Fruit fly (Drosophila melanogaster) whole organism, embryonic: Measurements from ENCODE around the gene Mrp5.

Source experiments
- B-H1 ChIP-seq: fragments of 200-800 bp; sonication (Bioruptor generic); IDR thresholded peaks from 3 replicates; pipeline ENCODE4 v1.3.6; 2022; ENCODE audit warnings: missing biosample characterization, missing genetic modification characterization
- Bgb ChIP-seq: fragments of 200-800 bp; sonication (Bioruptor generic); IDR thresholded peaks from 2 replicates; pipeline ENCODE4 v1.3.6; 2022; ENCODE audit warnings: missing biosample characterization, missing genetic modification characterization; ENCODE audit not compliant: partially characterized antibody
- Blimp-1 ChIP-seq: fragments of 200-800 bp; sonication (Bioruptor generic); optimal IDR thresholded peaks from 3 replicates; lab custom pipeline; 2018; ENCODE audit warnings: missing biosample characterization, missing genetic modification characterization, mild to moderate bottlenecking, moderate library complexity, missing genetic modification reagents
- BtbVII ChIP-seq: fragments of 200-800 bp; sonication (Bioruptor generic); optimal IDR thresholded peaks from 3 replicates; lab custom pipeline; 2017; ENCODE audit warnings: missing biosample characterization, mild to moderate bottlenecking, missing genetic modification characterization
- CG11398 ChIP-seq: fragments of 200-800 bp; sonication (Bioruptor generic); optimal IDR thresholded peaks from 2 replicates; lab custom pipeline; 2016; ENCODE audit warnings: missing biosample characterization, missing genetic modification characterization
- CG1233 ChIP-seq: fragments of 200-800 bp; sonication (Bioruptor generic); optimal IDR thresholded peaks from 4 replicates; lab custom pipeline; 2018; ENCODE audit warnings: missing biosample characterization, mild to moderate bottlenecking, missing genetic modification characterization
- CG13775 ChIP-seq: fragments of 200-800 bp; sonication (Bioruptor generic); optimal IDR thresholded peaks from 3 replicates; lab custom pipeline; 2017; ENCODE audit warnings: missing biosample characterization, mild to moderate bottlenecking, missing genetic modification characterization
- CG14050 ChIP-seq: fragments of 200-800 bp; sonication (Bioruptor generic); IDR thresholded peaks from 3 replicates; pipeline ENCODE4 v1.3.6; 2022; ENCODE audit warnings: missing biosample characterization, missing genetic modification characterization
- CG1647 ChIP-seq: fragments of 200-800 bp; sonication (Bioruptor generic); optimal IDR thresholded peaks from 3 replicates; lab custom pipeline; 2016; ENCODE audit warnings: missing biosample characterization, missing genetic modification characterization
- CG17359 ChIP-seq: fragments of 200-800 bp; sonication (Bioruptor generic); optimal IDR thresholded peaks from 3 replicates; lab custom pipeline; 2018; ENCODE audit warnings: missing biosample characterization, mild to moderate bottlenecking, missing genetic modification characterization, moderate library complexity
- CG18619 ChIP-seq: fragments of 200-800 bp; sonication (Bioruptor generic); optimal IDR thresholded peaks from 3 replicates; lab custom pipeline; 2017; ENCODE audit warnings: missing biosample characterization, mild to moderate bottlenecking, missing genetic modification characterization
- CG30020 ChIP-seq: fragments of 200-800 bp; optimal IDR thresholded peaks from 2 replicates; lab custom pipeline; 2019; ENCODE audit warnings: missing biosample characterization, mild to moderate bottlenecking, missing genetic modification characterization, moderate library complexity
- CG30403 ChIP-seq: fragments of 200-800 bp; sonication (Bioruptor generic); optimal IDR thresholded peaks from 3 replicates; lab custom pipeline; 2016; ENCODE audit warnings: missing biosample characterization, missing genetic modification characterization
- CG3065 ChIP-seq: fragments of 200-800 bp; sonication (Bioruptor generic); optimal IDR thresholded peaks from 2 replicates; lab custom pipeline; 2016; ENCODE audit warnings: missing biosample characterization, missing genetic modification characterization
- CG33557 ChIP-seq: fragments of 200-800 bp; sonication (Bioruptor generic); optimal IDR thresholded peaks from 2 replicates; lab custom pipeline; 2019; ENCODE audit warnings: missing biosample characterization, mild to moderate bottlenecking, missing genetic modification characterization, moderate library complexity
- CG3407 ChIP-seq: fragments of 200-800 bp; sonication (Bioruptor generic); optimal IDR thresholded peaks from 2 replicates; lab custom pipeline; 2018; ENCODE audit warnings: missing biosample characterization, mild to moderate bottlenecking, missing genetic modification characterization
- CG3726 ChIP-seq: fragments of 200-800 bp; sonication (Bioruptor generic); IDR thresholded peaks from 3 replicates; pipeline ENCODE4, ENCODE4 v1.3.6; 2022; ENCODE audit warnings: missing biosample characterization, missing genetic modification characterization
- CG6765 ChIP-seq: fragments of 200-800 bp; sonication (Bioruptor generic); optimal IDR thresholded peaks from 3 replicates; lab custom pipeline; 2017; ENCODE audit warnings: missing biosample characterization, mild to moderate bottlenecking, missing genetic modification characterization
- CG6854 ChIP-seq: fragments of 200-800 bp; sonication (Bioruptor generic); optimal IDR thresholded peaks from 3 replicates; lab custom pipeline; 2017; ENCODE audit warnings: missing biosample characterization, mild to moderate bottlenecking, missing genetic modification characterization
- CG7372 ChIP-seq: fragments of 200-800 bp; sonication (Bioruptor generic); IDR thresholded peaks from 2 replicates; pipeline ENCODE4 v1.3.6; 2022; ENCODE audit warnings: missing biosample characterization, missing genetic modification characterization
- CrebB ChIP-seq: fragments of 200-800 bp; sonication (Bioruptor generic); optimal IDR thresholded peaks from 3 replicates; lab custom pipeline; 2018; ENCODE audit warnings: missing biosample characterization, mild to moderate bottlenecking, missing genetic modification characterization
- Dek ChIP-seq: fragments of 200-800 bp; sonication (Bioruptor generic); optimal IDR thresholded peaks from 3 replicates; lab custom pipeline; 2019; ENCODE audit warnings: missing biosample characterization, mild to moderate bottlenecking, missing genetic modification characterization, moderate library complexity
- Doc2 ChIP-seq: fragments of 200-800 bp; sonication (Bioruptor generic); IDR thresholded peaks from 2 replicates; pipeline ENCODE4 v1.3.6; 2022; ENCODE audit warnings: missing biosample characterization, missing genetic modification characterization
- Hmr ChIP-seq: fragments of 200-800 bp; sonication (Bioruptor generic); optimal IDR thresholded peaks from 3 replicates; lab custom pipeline; 2017; ENCODE audit warnings: mild to moderate bottlenecking, missing biosample characterization, missing genetic modification reagents, missing genetic modification characterization
- Jarid2 ChIP-seq: fragments of 200-800 bp; sonication (Bioruptor generic); optimal IDR thresholded peaks from 3 replicates; lab custom pipeline; 2017; ENCODE audit warnings: mild to moderate bottlenecking, missing biosample characterization, missing genetic modification reagents, missing genetic modification characterization
- Meics ChIP-seq: fragments of 200-800 bp; sonication (Bioruptor generic); optimal IDR thresholded peaks from 2 replicates; lab custom pipeline; 2017; ENCODE audit warnings: missing biosample characterization, mild to moderate bottlenecking, missing genetic modification characterization
- Sox100B ChIP-seq: fragments of 200-800 bp; sonication (Bioruptor generic); optimal IDR thresholded peaks from 3 replicates; lab custom pipeline; 2018; ENCODE audit warnings: missing biosample characterization, mild to moderate bottlenecking, missing genetic modification characterization
- Spps ChIP-seq: fragments of 200-800 bp; sonication (Bioruptor generic); optimal IDR thresholded peaks from 2 replicates; lab custom pipeline; 2018; ENCODE audit warnings: missing biosample characterization, mild to moderate bottlenecking, missing genetic modification characterization
- Trl ChIP-seq, 3 experiments: fragments of >200 bp in 2 of 3; fragments of 200-800 bp in 1 of 3; sonication (Bioruptor generic) in 1 of 3; optimal IDR thresholded peaks; 2 replicates in 1 of 3; 3 replicates in 2 of 3; lab custom pipeline; 2016 to 2017; ENCODE audit warnings: missing biosample characterization in 1 of 3, missing genetic modification characterization in 1 of 3
- Usf ChIP-seq: fragments of 200-800 bp; sonication (Bioruptor generic); optimal IDR thresholded peaks from 2 replicates; lab custom pipeline; 2017; ENCODE audit warnings: missing genotype, missing biosample characterization, missing genetic modification characterization
- Xbp1 ChIP-seq: fragments of 200-800 bp; sonication (Bioruptor generic); optimal IDR thresholded peaks from 3 replicates; lab custom pipeline; 2016; ENCODE audit warnings: missing biosample characterization, mild to moderate bottlenecking, missing genetic modification characterization
- ase ChIP-seq: fragments of 200-800 bp; sonication (Bioruptor generic); IDR thresholded peaks from 3 replicates; pipeline ENCODE4 v1.3.6; 2022; ENCODE audit warnings: missing biosample characterization, missing genetic modification characterization
- bigmax ChIP-seq: fragments of 200-800 bp; sonication (Bioruptor generic); optimal IDR thresholded peaks from 2 replicates; lab custom pipeline; 2018; ENCODE audit warnings: missing biosample characterization, mild to moderate bottlenecking, missing genetic modification characterization
- cg ChIP-seq: fragments of 200-800 bp; sonication (Bioruptor generic); optimal IDR thresholded peaks from 3 replicates; lab custom pipeline; 2019; ENCODE audit warnings: missing biosample characterization, mild to moderate bottlenecking, missing genetic modification characterization, moderate library complexity
- corto ChIP-seq: fragments of 200-800 bp; sonication (Bioruptor generic); optimal IDR thresholded peaks from 2 replicates; lab custom pipeline; 2016; ENCODE audit warnings: missing biosample characterization, mild to moderate bottlenecking, missing genetic modification characterization, moderate library complexity
- dan ChIP-seq: fragments of 200-800 bp; sonication (Bioruptor generic); IDR thresholded peaks from 2 replicates; pipeline ENCODE4 v1.3.6; 2022; ENCODE audit warnings: missing biosample characterization, missing genetic modification characterization
- en ChIP-seq: fragments of 200-800 bp; sonication (Bioruptor generic); optimal IDR thresholded peaks from 2 replicates; lab custom pipeline; 2016; ENCODE audit warnings: missing biosample characterization, missing genetic modification characterization
- esg ChIP-seq: fragments of 200-800 bp; sonication (Bioruptor generic); conservative IDR thresholded peaks from 2 replicates; pipeline ENCODE4 v1.3.6; 2022; ENCODE audit warnings: missing biosample characterization, missing genetic modification characterization
- ken ChIP-seq: fragments of 200-800 bp; sonication (Bioruptor generic); IDR thresholded peaks from 3 replicates; pipeline ENCODE4 v1.3.6; 2022; ENCODE audit warnings: missing biosample characterization, missing genetic modification characterization
- klu ChIP-seq: fragments of 200-800 bp; sonication (Bioruptor generic); IDR thresholded peaks from 2 replicates; pipeline ENCODE4 v1.3.6; 2022; ENCODE audit warnings: missing biosample characterization, missing genetic modification characterization
- odd ChIP-seq: fragments of 200-800 bp; sonication (Bioruptor generic); optimal IDR thresholded peaks from 2 replicates; lab custom pipeline; 2017; ENCODE audit warnings: missing biosample characterization, mild to moderate bottlenecking, missing genetic modification characterization
- pita ChIP-seq: fragments of 200-800 bp; sonication (Bioruptor generic); optimal IDR thresholded peaks from 2 replicates; lab custom pipeline; 2017; ENCODE audit warnings: missing biosample characterization, mild to moderate bottlenecking, missing genetic modification characterization
- prd ChIP-seq, 3 experiments: fragments of >200 bp in 2 of 3; fragments of 200-800 bp in 1 of 3; sonication (Bioruptor generic) in 1 of 3; optimal IDR thresholded peaks in 2 of 3; IDR thresholded peaks in 1 of 3; 2 replicates in 2 of 3; 3 replicates in 1 of 3; pipeline versions ENCODE4 v1.3.6 to Lab custom; 2017 to 2022; ENCODE audit warnings: missing biosample characterization in 1 of 3, missing genetic modification characterization in 1 of 3
- psq ChIP-seq: fragments of 200-800 bp; sonication (Bioruptor generic); optimal IDR thresholded peaks from 2 replicates; lab custom pipeline; 2017; ENCODE audit warnings: missing biosample characterization, missing genetic modification characterization
- pum ChIP-seq: fragments of 200-800 bp; sonication (Bioruptor generic); optimal IDR thresholded peaks from 2 replicates; lab custom pipeline; 2016; ENCODE audit warnings: missing biosample characterization, missing genetic modification characterization
- row ChIP-seq: fragments of 200-800 bp; sonication (Bioruptor generic); IDR thresholded peaks from 3 replicates; pipeline ENCODE4 v1.3.6; 2022; ENCODE audit warnings: missing biosample characterization, missing genetic modification characterization
- sisA ChIP-seq: fragments of 200-800 bp; sonication (Bioruptor generic); IDR thresholded peaks from 2 replicates; pipeline ENCODE4 v1.3.6; 2022; ENCODE audit warnings: missing biosample characterization, missing genetic modification characterization
- tin ChIP-seq: fragments of 200-800 bp; sonication (Bioruptor generic); optimal IDR thresholded peaks from 3 replicates; lab custom pipeline; 2016; ENCODE audit warnings: missing biosample characterization, missing genetic modification characterization
- tio ChIP-seq: fragments of 200-800 bp; sonication (Bioruptor generic); optimal IDR thresholded peaks from 2 replicates; lab custom pipeline; 2017; ENCODE audit warnings: missing biosample characterization, missing genetic modification characterization, inconsistent platforms

Gene Mrp5

DNA sequence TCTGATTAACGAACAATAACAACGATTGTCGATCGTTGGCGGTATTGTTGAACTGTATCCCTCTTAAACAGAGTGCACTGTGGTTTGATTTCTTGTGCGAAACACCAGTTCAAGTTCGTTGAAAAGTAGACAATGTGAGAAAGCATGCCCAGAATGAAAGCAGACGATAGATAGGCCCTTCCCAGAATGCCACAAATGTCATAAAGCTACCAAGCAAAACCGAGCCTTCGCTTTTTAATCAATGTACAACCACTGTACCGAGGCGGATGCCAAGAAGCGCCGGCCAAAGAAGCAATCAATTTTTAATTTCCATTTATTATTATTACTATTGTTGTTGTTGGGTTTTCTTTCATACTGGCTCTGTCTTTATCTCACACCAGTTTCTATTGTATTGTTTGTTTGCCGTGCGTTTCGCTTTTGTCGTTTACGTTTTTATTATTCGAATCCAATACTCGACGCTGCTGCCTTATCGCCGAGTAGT is 33.4 kb upstream of the Mrp5 start (continued):
- 0 out of 2 replicates have a peak, but pooled peaks have one; percentile 37 for TF ChIP-seq Doc2 (GFP tag; lab: Robert Waterston, UW)
- TF ChIP-seq Blimp-1 (GFP tag; lab: Kevin White, UChicago), result peak; percentile 75
- TF ChIP-seq CG30020, result no peak
- peak; percentile 72 for TF ChIP-seq en
- no peak for TF ChIP-seq prd (optimal IDR thresholded peaks at IDR 0.05; lab: Kevin White, UChicago)
- TF ChIP-seq prd (GFP tag; IDR thresholded peaks at IDR 0.05; lab: Robert Waterston, UW), result peak; percentile 90
- TF ChIP-seq pita (GFP tag; lab: Kevin White, UChicago), result no peak
- 0 out of 3 replicates have a peak, but pooled peaks have one; percentile 49 for TF ChIP-seq CG3726 (GFP tag; lab: Robert Waterston, UW)
- peak; percentile 77 for TF ChIP-seq CG18619 (GFP tag; lab: Kevin White, UChicago)
- TF ChIP-seq pum (GFP tag; lab: Kevin White, UChicago), result peak; percentile 64
- TF ChIP-seq odd (GFP tag; lab: Kevin White, UChicago), result peak; percentile 79
- peak; percentile 55 for TF ChIP-seq CG3065 (GFP tag; lab: Kevin White, UChicago)
- TF ChIP-seq CrebB (tag; lab: Kevin White, UChicago), result peak; percentile 71
- TF ChIP-seq CG7372 (GFP tag; lab: Robert Waterston, UW), result peak; percentile 63
- peak; percentile 74 for TF ChIP-seq Dek
- TF ChIP-seq Hmr (GFP tag; lab: Kevin White, UChicago), result peak; percentile 80
- TF ChIP-seq ase (GFP tag; lab: Robert Waterston, UW), result peak; percentile 84
- peak; percentile 35 for TF ChIP-seq Usf
- TF ChIP-seq sisA, result peak; percentile 82
- TF ChIP-seq row (GFP tag; lab: Robert Waterston, UW), result peak; percentile 88
- TF ChIP-seq CG1233, result peak; percentile 42
- TF ChIP-seq BtbVII (GFP tag; lab: Kevin White, UChicago), result peak; percentile 70
- peak; percentile 51 for TF ChIP-seq CG11398 (GFP tag; lab: Kevin White, UChicago)
- no peak for TF ChIP-seq bigmax (GFP tag; lab: Kevin White, UChicago)
- no peak for TF ChIP-seq dan (GFP tag; lab: Robert Waterston, UW)
- TF ChIP-seq corto (GFP tag; lab: Kevin White, UChicago), result peak; percentile 26
- peak; percentile 85 for TF ChIP-seq Meics
- TF ChIP-seq CG30403 (GFP tag; lab: Kevin White, UChicago), result peak; percentile 83
- TF ChIP-seq Bgb (GFP tag; lab: Robert Waterston, UW), result peak; percentile 50
- no peak for TF ChIP-seq CG33557 (GFP tag; lab: Kevin White, UChicago)
- peak; percentile 73 for TF ChIP-seq tio (GFP tag; lab: Kevin White, UChicago)
- TF ChIP-seq CG1647, result peak; percentile 82
- no peak for TF ChIP-seq CG6765 (GFP tag; lab: Kevin White, UChicago)
- TF ChIP-seq Jarid2 (GFP tag; lab: Kevin White, UChicago), result peak; percentile 52
- TF ChIP-seq CG13775 (GFP tag; lab: Kevin White, UChicago), result peak; percentile 68
- TF ChIP-seq psq (GFP tag; lab: Kevin White, UChicago), result peak; percentile 24
- TF ChIP-seq Xbp1 (GFP tag; lab: Kevin White, UChicago), result peak; percentile 85
- peak; percentile 84 for TF ChIP-seq CG14050 (GFP tag; lab: Robert Waterston, UW)
- peak; percentile 63 for TF ChIP-seq CG3407 (GFP tag; lab: Kevin White, UChicago)
- no peak for TF ChIP-seq Trl (optimal IDR thresholded peaks at IDR 0.05; lab: Kevin White, UChicago)
- TF ChIP-seq Trl (GFP tag; optimal IDR thresholded peaks at IDR 0.05; lab: Kevin White, UChicago), result peak; percentile 54
- peak; percentile 53; the same call in 1 of the 2 replicates for TF ChIP-seq klu
- TF ChIP-seq Sox100B (GFP tag; lab: Kevin White, UChicago), result peak; percentile 76
- TF ChIP-seq Spps, result peak; percentile 36
- TF ChIP-seq ken, result peak; percentile 87
- TF ChIP-seq CG17359, result peak; percentile 84
- TF ChIP-seq tin (GFP tag; lab: Kevin White, UChicago), result peak; percentile 78
- TF ChIP-seq esg (GFP tag; lab: Robert Waterston, UW), result peak; percentile 78
- peak; percentile 35 for TF ChIP-seq CG6854 (GFP tag; lab: Kevin White, UChicago)
- TF ChIP-seq B-H1 (GFP tag; lab: Robert Waterston, UW), result peak; percentile 72
- no peak for TF ChIP-seq cg (GFP tag; lab: Kevin White, UChicago)
